Fruit fly (Drosophila melanogaster) whole organism, embryonic: Measurements from ENCODE around the gene crm.
A peak's percentile ranks its signal among the peaks of the same experiment; 100 is the strongest.

Experiments
- ATbp ChIP-seq: fragments of 200-800 bp; sonication (Bioruptor generic); optimal IDR thresholded peaks from 2 replicates; lab custom pipeline; 2017; ENCODE audit warnings: missing biosample characterization, mild to moderate bottlenecking, missing genetic modification characterization, missing genetic modification reagents
- Atf-2 ChIP-seq: fragments of 200-800 bp; sonication (Bioruptor generic); optimal IDR thresholded peaks from 2 replicates; lab custom pipeline; 2016; ENCODE audit warnings: missing biosample characterization, missing genetic modification characterization
- Awh ChIP-seq: fragments of 200-800 bp; sonication (Bioruptor generic); IDR thresholded peaks from 2 replicates; pipeline ENCODE4, ENCODE4 v1.3.6; 2022; ENCODE audit warnings: missing biosample characterization, missing genetic modification characterization
- Bdp1 ChIP-seq: fragments of 200-800 bp; sonication (Bioruptor generic); optimal IDR thresholded peaks from 3 replicates; lab custom pipeline; 2016; ENCODE audit warnings: missing biosample characterization, missing genetic modification characterization
- Bteb2 ChIP-seq: fragments of 200-800 bp; sonication (Bioruptor generic); optimal IDR thresholded peaks from 2 replicates; lab custom pipeline; 2016; ENCODE audit warnings: missing biosample characterization, missing genetic modification characterization
- CG10267 ChIP-seq: fragments of 200-800 bp; sonication (Bioruptor generic); optimal IDR thresholded peaks from 2 replicates; lab custom pipeline; 2018; ENCODE audit warnings: missing biosample characterization, mild to moderate bottlenecking, missing genetic modification characterization, moderate library complexity
- CG12104 ChIP-seq: fragments of 200-800 bp; sonication (Bioruptor generic); optimal IDR thresholded peaks from 3 replicates; lab custom pipeline; 2016; ENCODE audit warnings: missing biosample characterization, missing genetic modification characterization
- CG13287 ChIP-seq: fragments of 200-800 bp; sonication (Bioruptor generic); IDR thresholded peaks from 2 replicates; pipeline ENCODE4 v1.3.6; 2022; ENCODE audit warnings: missing biosample characterization, missing genetic modification characterization; ENCODE audit not compliant: partially characterized antibody
- CG17912 ChIP-seq: fragments of 200-800 bp; sonication (Bioruptor generic); optimal IDR thresholded peaks from 2 replicates; lab custom pipeline; 2018; ENCODE audit warnings: missing biosample characterization, mild to moderate bottlenecking, missing genetic modification characterization
- CG2875 ChIP-seq: fragments of 200-800 bp; sonication (Bioruptor generic); optimal IDR thresholded peaks from 2 replicates; lab custom pipeline; 2017; ENCODE audit warnings: missing biosample characterization, mild to moderate bottlenecking, missing genetic modification characterization, missing genetic modification reagents
- CG31388 ChIP-seq: fragments of 200-800 bp; sonication (Bioruptor generic); optimal IDR thresholded peaks from 2 replicates; lab custom pipeline; 2016; ENCODE audit warnings: missing biosample characterization, missing genetic modification characterization
- CG3407 ChIP-seq: fragments of 200-800 bp; sonication (Bioruptor generic); optimal IDR thresholded peaks from 2 replicates; lab custom pipeline; 2018; ENCODE audit warnings: missing biosample characterization, mild to moderate bottlenecking, missing genetic modification characterization
- CG34422 ChIP-seq: fragments of 200-800 bp; sonication (Bioruptor generic); IDR thresholded peaks from 3 replicates; pipeline ENCODE4 v1.3.6; 2022; ENCODE audit warnings: missing biosample characterization, missing genetic modification characterization
- CG4707 ChIP-seq: fragments of 200-800 bp; sonication (Bioruptor generic); optimal IDR thresholded peaks from 2 replicates; lab custom pipeline; 2018; ENCODE audit warnings: missing biosample characterization, mild to moderate bottlenecking, missing genetic modification characterization, moderate library complexity
- CG6683 ChIP-seq: fragments of 200-800 bp; sonication (Bioruptor generic); optimal IDR thresholded peaks from 2 replicates; lab custom pipeline; 2017; ENCODE audit warnings: missing biosample characterization, mild to moderate bottlenecking, missing genetic modification characterization, missing genetic modification reagents
- CG6813 ChIP-seq: fragments of 200-800 bp; sonication (Bioruptor generic); optimal IDR thresholded peaks from 2 replicates; lab custom pipeline; 2017; ENCODE audit warnings: missing biosample characterization, missing genetic modification characterization, mild to moderate bottlenecking, moderate library complexity, missing genetic modification reagents
- CG7745 ChIP-seq: fragments of 200-800 bp; sonication (Bioruptor generic); optimal IDR thresholded peaks from 2 replicates; lab custom pipeline; 2018; ENCODE audit warnings: missing biosample characterization, mild to moderate bottlenecking, missing genetic modification characterization, moderate library complexity
- CG8281 ChIP-seq: fragments of 200-800 bp; sonication (Bioruptor generic); optimal IDR thresholded peaks from 2 replicates; lab custom pipeline; 2018; ENCODE audit warnings: missing biosample characterization, mild to moderate bottlenecking, missing genetic modification characterization, moderate library complexity
- CG9797 ChIP-seq: fragments of 200-800 bp; sonication (Bioruptor generic); optimal IDR thresholded peaks from 3 replicates; lab custom pipeline; 2018; ENCODE audit warnings: missing biosample characterization, mild to moderate bottlenecking, missing genetic modification characterization
- CG9932 ChIP-seq: fragments of 200-800 bp; sonication (Bioruptor generic); IDR thresholded peaks from 2 replicates; pipeline ENCODE4 v1.3.6; 2022; ENCODE audit warnings: missing biosample characterization, missing genetic modification characterization
- CHES-1-like ChIP-seq: fragments of 200-800 bp; sonication (Bioruptor generic); optimal IDR thresholded peaks from 2 replicates; lab custom pipeline; 2016; ENCODE audit warnings: missing biosample characterization, missing genetic modification characterization
- CTCF ChIP-seq: fragments of 200-800 bp; sonication (Bioruptor generic); optimal IDR thresholded peaks from 2 replicates; lab custom pipeline; 2017; ENCODE audit warnings: missing biosample characterization, mild to moderate bottlenecking, missing genetic modification characterization, moderate library complexity
- CkIIα-i1 ChIP-seq: fragments of 200-800 bp; sonication (Bioruptor generic); IDR thresholded peaks from 2 replicates; pipeline ENCODE4 v1.3.6; 2022; ENCODE audit warnings: missing biosample characterization, missing genetic modification characterization
- CrebB ChIP-seq: fragments of 200-800 bp; sonication (Bioruptor generic); optimal IDR thresholded peaks from 3 replicates; lab custom pipeline; 2018; ENCODE audit warnings: missing biosample characterization, mild to moderate bottlenecking, missing genetic modification characterization
- D19B ChIP-seq: fragments of 200-800 bp; sonication (Bioruptor generic); optimal IDR thresholded peaks from 2 replicates; lab custom pipeline; 2017; ENCODE audit warnings: missing biosample characterization, mild to moderate bottlenecking, missing genetic modification characterization
- Eip74EF ChIP-seq, 2 experiments: fragments of 200-800 bp in 1 of 2; fragments of >200 bp in 1 of 2; sonication (Bioruptor generic) in 1 of 2; optimal IDR thresholded peaks; 2 replicates each; lab custom pipeline; 2017 to 2019; ENCODE audit warnings: missing biosample characterization in 2 of 2, missing genetic modification characterization in 2 of 2, mild to moderate bottlenecking in 1 of 2, moderate library complexity in 1 of 2
- Hey ChIP-seq: fragments of 200-800 bp; sonication (Bioruptor generic); optimal IDR thresholded peaks from 3 replicates; lab custom pipeline; 2018; ENCODE audit warnings: missing biosample characterization, mild to moderate bottlenecking, missing genetic modification characterization
- HmgD ChIP-seq: fragments of 200-800 bp; sonication (Bioruptor generic); optimal IDR thresholded peaks from 3 replicates; lab custom pipeline; 2016; ENCODE audit warnings: missing biosample characterization, missing genetic modification characterization
- Lim3 ChIP-seq: fragments of 200-800 bp; sonication (Bioruptor generic); IDR thresholded peaks from 2 replicates; pipeline ENCODE4 v1.3.6; 2022; ENCODE audit warnings: missing biosample characterization, missing genetic modification characterization
- Nf-YC ChIP-seq: fragments of 200-800 bp; optimal IDR thresholded peaks from 3 replicates; lab custom pipeline; 2019; ENCODE audit warnings: missing biosample characterization, mild to moderate bottlenecking, missing genetic modification characterization, moderate library complexity
- Side ChIP-seq: fragments of 200-800 bp; sonication (Bioruptor generic); optimal IDR thresholded peaks from 2 replicates; lab custom pipeline; 2016; ENCODE audit warnings: missing biosample characterization, missing genetic modification characterization
- Ssrp ChIP-seq: fragments of 200-800 bp; sonication (Bioruptor generic); optimal IDR thresholded peaks from 2 replicates; lab custom pipeline; 2018; ENCODE audit warnings: missing biosample characterization, mild to moderate bottlenecking, missing genetic modification characterization, moderate library complexity
- Usf ChIP-seq: fragments of 200-800 bp; sonication (Bioruptor generic); optimal IDR thresholded peaks from 2 replicates; lab custom pipeline; 2017; ENCODE audit warnings: missing genotype, missing biosample characterization, missing genetic modification characterization
- ac ChIP-seq: fragments of 200-800 bp; sonication (Bioruptor generic); optimal IDR thresholded peaks from 3 replicates; lab custom pipeline; 2017; ENCODE audit warnings: missing biosample characterization, mild to moderate bottlenecking, missing genetic modification characterization
- bcd ChIP-seq: fragments of 200-800 bp; sonication (Bioruptor generic); optimal IDR thresholded peaks from 2 replicates; lab custom pipeline; 2017; ENCODE audit warnings: missing biosample characterization, mild to moderate bottlenecking, missing genetic modification characterization
- cas ChIP-seq: fragments of 200-800 bp; sonication (Bioruptor generic); IDR thresholded peaks from 2 replicates; pipeline ENCODE4 v1.3.6; 2022; ENCODE audit warnings: missing biosample characterization, missing genetic modification characterization
- croc ChIP-seq: fragments of 200-800 bp; sonication (Bioruptor generic); conservative IDR thresholded peaks from 3 replicates; pipeline ENCODE4 v1.3.6; 2022; ENCODE audit warnings: missing biosample characterization, missing genetic modification characterization
- da ChIP-seq: fragments of 200-800 bp; sonication (Bioruptor generic); optimal IDR thresholded peaks from 2 replicates; lab custom pipeline; 2016; ENCODE audit warnings: missing biosample characterization, missing genetic modification characterization
- fd3F ChIP-seq: fragments of 200-800 bp; sonication (Bioruptor generic); optimal IDR thresholded peaks from 2 replicates; lab custom pipeline; 2018; ENCODE audit warnings: missing biosample characterization, mild to moderate bottlenecking, missing genetic modification characterization, moderate library complexity
- gce ChIP-seq: fragments of 200-800 bp; sonication (Bioruptor generic); IDR thresholded peaks from 3 replicates; pipeline ENCODE4 v1.3.6; 2022; ENCODE audit warnings: missing biosample characterization, missing genetic modification characterization
- gro ChIP-seq: fragments of 200-800 bp; sonication (Bioruptor generic); optimal IDR thresholded peaks from 2 replicates; lab custom pipeline; 2016; ENCODE audit warnings: missing biosample characterization, missing genetic modification characterization
- hb ChIP-seq: fragments of 200-800 bp; sonication (Bioruptor generic); IDR thresholded peaks from 3 replicates; pipeline ENCODE4 v1.3.6; 2022; ENCODE audit warnings: missing biosample characterization, missing genetic modification characterization; ENCODE audit not compliant: partially characterized antibody
- hbn ChIP-seq: fragments of 200-800 bp; sonication (Bioruptor generic); IDR thresholded peaks from 2 replicates; pipeline ENCODE4 v1.3.6; 2022; ENCODE audit warnings: missing biosample characterization, missing genetic modification characterization; ENCODE audit not compliant: partially characterized antibody
- ken ChIP-seq: fragments of 200-800 bp; sonication (Bioruptor generic); IDR thresholded peaks from 3 replicates; pipeline ENCODE4 v1.3.6; 2022; ENCODE audit warnings: missing biosample characterization, missing genetic modification characterization
- phol ChIP-seq: fragments of 200-800 bp; sonication (Bioruptor generic); optimal IDR thresholded peaks from 3 replicates; lab custom pipeline; 2018; ENCODE audit warnings: missing biosample characterization, mild to moderate bottlenecking, missing genetic modification characterization, moderate library complexity
- rib ChIP-seq: fragments of 200-800 bp; sonication (Bioruptor generic); IDR thresholded peaks from 2 replicates; pipeline ENCODE4 v1.3.6; 2022; ENCODE audit warnings: missing biosample characterization, missing genetic modification characterization
- stwl ChIP-seq: fragments of 200-800 bp; sonication (Bioruptor generic); optimal IDR thresholded peaks from 3 replicates; lab custom pipeline; 2018; ENCODE audit warnings: missing biosample characterization, mild to moderate bottlenecking, missing genetic modification characterization, moderate library complexity
- tio ChIP-seq: fragments of 200-800 bp; sonication (Bioruptor generic); optimal IDR thresholded peaks from 2 replicates; lab custom pipeline; 2017; ENCODE audit warnings: missing biosample characterization, missing genetic modification characterization, inconsistent platforms
- unc-4 ChIP-seq: fragments of 200-800 bp; sonication (Bioruptor generic); IDR thresholded peaks from 2 replicates; pipeline ENCODE4 v1.3.6; 2022; ENCODE audit warnings: missing biosample characterization, missing genetic modification characterization; ENCODE audit not compliant: partially characterized antibody
- z ChIP-seq: fragments of 200-800 bp; sonication (Bioruptor generic); IDR thresholded peaks from 3 replicates; pipeline ENCODE4 v1.3.6; 2022; ENCODE audit warnings: missing biosample characterization, missing genetic modification characterization
- zfh2 ChIP-seq: fragments of 200-800 bp; sonication (Bioruptor generic); optimal IDR thresholded peaks from 2 replicates; lab custom pipeline; 2016; ENCODE audit warnings: missing biosample characterization, missing genetic modification characterization

The crm gene

DNA sequence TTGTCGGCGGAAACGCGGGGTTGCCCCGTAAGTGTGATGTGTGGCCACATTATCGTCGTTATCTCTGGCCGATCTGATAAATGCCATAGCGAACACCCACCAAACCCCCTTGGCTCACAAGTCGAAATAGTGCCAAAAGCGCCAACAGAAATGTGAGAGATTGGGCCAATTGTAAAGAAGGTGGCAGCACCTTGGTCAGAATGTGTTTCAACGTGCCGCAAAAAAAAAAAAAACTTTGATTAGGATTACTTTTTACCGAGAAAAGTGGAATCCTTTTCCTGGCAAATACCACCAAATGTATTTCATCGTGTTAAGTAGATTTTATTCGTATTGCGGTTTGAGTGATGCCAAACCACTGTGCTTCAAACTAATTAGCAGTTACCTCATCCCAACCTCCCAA, 4.4 kb upstream of the crm start (continued):
- TF ChIP-seq hb (GFP tag; lab: Robert Waterston, UW) (0 out of 3 replicates have a peak, but pooled peaks have one; percentile 24), CG4707 (GFP tag; lab: Kevin White, UChicago) (no peak), Bdp1 (GFP tag; lab: Kevin White, UChicago) (peak; percentile 71), CG2875 (peak; percentile 48), unc-4 (GFP tag; lab: Robert Waterston, UW) (no peak), cas (GFP tag; lab: Robert Waterston, UW) (peak; percentile 84), CG7745 (no peak), stwl (no peak), ATbp (GFP tag; lab: Kevin White, UChicago) (peak; percentile 56), CTCF (GFP tag; lab: Kevin White, UChicago) (no peak), CG17912 (GFP tag; lab: Kevin White, UChicago) (no peak), CG3407 (no peak), CG9797 (GFP tag; lab: Kevin White, UChicago) (no peak), da (GFP tag; lab: Kevin White, UChicago) (peak; percentile 62), CG10267 (tag; lab: Kevin White, UChicago) (peak; percentile 5), zfh2 (GFP tag; lab: Kevin White, UChicago) (peak; percentile 89), CG13287 (no peak), Atf-2 (GFP tag; lab: Kevin White, UChicago) (peak; percentile 56), CG31388 (GFP tag; lab: Kevin White, UChicago) (peak; percentile 0), fd3F (GFP tag; lab: Kevin White, UChicago) (peak; percentile 85), Nf-YC (tag; lab: Kevin White, UChicago) (no peak), Ssrp (tag; lab: Kevin White, UChicago) (peak; percentile 31), D19B (GFP tag; lab: Kevin White, UChicago) (peak; percentile 76), Awh (GFP tag; lab: Robert Waterston, UW) (peak; percentile 74), Usf (peak; percentile 49), CG34422 (GFP tag; lab: Robert Waterston, UW) (peak; percentile 85), ac (no peak), CG9932 (peak; percentile 89), CG12104 (GFP tag; lab: Kevin White, UChicago) (peak; percentile 67), CG6683 (GFP tag; lab: Kevin White, UChicago) (peak; percentile 56), CrebB (peak; percentile 50), HmgD (GFP tag; lab: Kevin White, UChicago) (peak; percentile 41), gro (GFP tag; lab: Kevin White, UChicago) (peak; percentile 88), tio (peak; percentile 69), Lim3 (GFP tag; lab: Robert Waterston, UW) (peak; percentile 53; the same call in 1 of the 2 replicates), gce (GFP tag; lab: Robert Waterston, UW) (peak; percentile 54; the same call in 1 of the 3 replicates), ken (GFP tag; lab: Robert Waterston, UW) (peak; percentile 84), CG8281 (tag; lab: Kevin White, UChicago) (peak; percentile 37), hbn (GFP tag; lab: Robert Waterston, UW) (no peak), CHES-1-like (GFP tag; lab: Kevin White, UChicago) (peak; percentile 85), phol (tag; lab: Kevin White, UChicago) (peak; percentile 52), bcd (GFP tag; lab: Kevin White, UChicago) (peak; percentile 74), Hey (peak; percentile 29), CG6813 (GFP tag; lab: Kevin White, UChicago) (peak; percentile 68), croc (GFP tag; lab: Robert Waterston, UW) (peak; percentile 31; the same call in 1 of the 3 replicates), rib (GFP tag; lab: Robert Waterston, UW) (peak; percentile 89), Bteb2 (GFP tag; lab: Kevin White, UChicago) (peak; percentile 73), Side (peak; percentile 73), CkIIα-i1 (peak; percentile 56; the same call in 1 of the 2 replicates), Eip74EF (GFP tag; optimal IDR thresholded peaks at IDR 0.05; lab: Kevin White, UChicago) (no peak), z (no peak)
